Worm (Caenorhabditis elegans) whole organism, late embryonic: ENCODE data around the gene pat-4.

Experiments
- C38D4.7 ChIP-seq: fragments of 200-800 bp; sonication (Bioruptor generic); optimal IDR thresholded peaks from 2 replicates; lab custom pipeline; 2018; ENCODE audit warnings: mild to moderate bottlenecking, missing genetic modification characterization, moderate library complexity, missing compliant biosample characterization
- K02D7.2 ChIP-seq: sonication (generic microtip); optimal IDR thresholded peaks from 2 replicates; lab custom pipeline; 2017; ENCODE audit warnings: mild to moderate bottlenecking, missing genetic modification characterization, missing compliant biosample characterization
- Y22D7AL.16 ChIP-seq: sonication (generic microtip); optimal IDR thresholded peaks from 2 replicates; lab custom pipeline; 2016; ENCODE audit warnings: missing genetic modification characterization, missing compliant biosample characterization
- ama-1 ChIP-seq: fragments of 150-350 bp; optimal IDR thresholded peaks from 2 replicates; lab custom pipeline; 2014
- ceh-14 ChIP-seq: sonication (generic microtip); optimal IDR thresholded peaks from 2 replicates; lab custom pipeline; 2016; ENCODE audit warnings: missing genotype, missing genetic modification characterization, missing compliant biosample characterization
- ceh-30 ChIP-seq: fragments of 150-350 bp; optimal IDR thresholded peaks from 2 replicates; lab custom pipeline; 2014; ENCODE audit warnings: missing biosample characterization, missing genetic modification characterization
- ceh-31 ChIP-seq: sonication (generic microtip); optimal IDR thresholded peaks from 2 replicates; lab custom pipeline; 2016; ENCODE audit warnings: missing genetic modification characterization, missing compliant biosample characterization
- dmd-4 ChIP-seq: sonication (generic microtip); optimal IDR thresholded peaks from 2 replicates; lab custom pipeline; 2016; ENCODE audit warnings: borderline replicate concordance, missing genetic modification characterization, missing compliant biosample characterization
- dve-1 ChIP-seq: sonication (generic microtip); optimal IDR thresholded peaks from 2 replicates; lab custom pipeline; 2017; ENCODE audit warnings: antibody characterized with exemption, mild to moderate bottlenecking, missing genetic modification characterization, missing compliant biosample characterization
- gmeb-2 ChIP-seq: sonication (generic microtip); optimal IDR thresholded peaks from 2 replicates; lab custom pipeline; 2016; ENCODE audit warnings: missing genetic modification characterization, inconsistent platforms, missing compliant biosample characterization
- hlh-15 ChIP-seq: sonication (generic microtip); optimal IDR thresholded peaks from 2 replicates; lab custom pipeline; 2016; ENCODE audit warnings: missing genetic modification characterization, missing compliant biosample characterization
- lim-6 ChIP-seq: sonication (generic microtip); optimal IDR thresholded peaks from 2 replicates; lab custom pipeline; 2016; ENCODE audit warnings: missing genetic modification characterization, missing compliant biosample characterization
- nfya-1 ChIP-seq: sonication (generic microtip); optimal IDR thresholded peaks from 2 replicates; lab custom pipeline; 2017; ENCODE audit warnings: missing genetic modification characterization, mild to moderate bottlenecking, missing compliant biosample characterization, antibody characterized with exemption, moderate library complexity
- nhr-232 ChIP-seq: sonication (generic microtip); optimal IDR thresholded peaks from 2 replicates; lab custom pipeline; 2016; ENCODE audit warnings: missing genetic modification characterization, missing compliant biosample characterization
- pax-1 ChIP-seq: fragments of 150-350 bp; optimal IDR thresholded peaks from 2 replicates; lab custom pipeline; 2014; ENCODE audit warnings: missing biosample characterization, missing genetic modification characterization
- pha-4 ChIP-seq: fragments of 150-350 bp; optimal IDR thresholded peaks from 2 replicates; lab custom pipeline; 2018; ENCODE audit warnings: missing biosample characterization, missing genetic modification reagents, missing genetic modification characterization
- pqm-1 ChIP-seq: sonication (generic microtip); optimal IDR thresholded peaks from 2 replicates; lab custom pipeline; 2016; ENCODE audit warnings: missing genetic modification characterization, missing compliant biosample characterization
- rnt-1 ChIP-seq: sonication (generic microtip); optimal IDR thresholded peaks from 2 replicates; lab custom pipeline; 2016; ENCODE audit warnings: missing genetic modification characterization, missing compliant biosample characterization
- sox-2 ChIP-seq: fragments of 200-800 bp; sonication (Bioruptor generic); IDR thresholded peaks from 2 replicates; pipeline ENCODE4 v1.3.6; 2022; ENCODE audit warnings: missing genetic modification reagents, missing genetic modification characterization, missing compliant biosample characterization
- sox-4 ChIP-seq: sonication (generic microtip); optimal IDR thresholded peaks from 2 replicates; lab custom pipeline; 2017; ENCODE audit warnings: mild to moderate bottlenecking, missing genetic modification characterization, inconsistent platforms, missing compliant biosample characterization
- tbx-2 ChIP-seq: sonication (generic microtip); optimal IDR thresholded peaks from 2 replicates; lab custom pipeline; 2016; ENCODE audit warnings: missing genetic modification characterization, missing compliant biosample characterization
- tbx-7 ChIP-seq: sonication (generic microtip); optimal IDR thresholded peaks from 2 replicates; lab custom pipeline; 2016; ENCODE audit warnings: missing genotype, missing genetic modification characterization, missing compliant biosample characterization
- ttx-3 ChIP-seq: sonication (generic microtip); optimal IDR thresholded peaks from 2 replicates; lab custom pipeline; 2016; ENCODE audit warnings: missing genetic modification reagents, missing genetic modification characterization, missing compliant biosample characterization
- unc-55 ChIP-seq: sonication (generic microtip); optimal IDR thresholded peaks from 2 replicates; lab custom pipeline; 2017; ENCODE audit warnings: missing biosample characterization, missing genetic modification reagents, missing genetic modification characterization
- unc-86 ChIP-seq: sonication (generic microtip); optimal IDR thresholded peaks from 2 replicates; lab custom pipeline; 2016; ENCODE audit warnings: missing genetic modification characterization, missing compliant biosample characterization
- zip-5 ChIP-seq: sonication (generic microtip); optimal IDR thresholded peaks from 2 replicates; lab custom pipeline; 2016; ENCODE audit warnings: missing genetic modification characterization, missing compliant biosample characterization
- ztf-16 ChIP-seq: sonication (generic microtip); optimal IDR thresholded peaks from 2 replicates; lab custom pipeline; 2017; ENCODE audit warnings: missing genetic modification characterization, missing compliant biosample characterization

pat-4 gene

ce11 chrIII:53696-54095 lies 40.9 kb downstream of the pat-4 start:
- no peak for TF ChIP-seq ttx-3 (tag; lab: Kevin White, UChicago)

ce11 chrIII:51622-52021 lies 43.0 kb downstream of the pat-4 start:
- TF ChIP-seq nfya-1 (tag; lab: Kevin White, UChicago), result no peak

- TF ChIP-seq unc-55 (GFP tag; lab: Kevin White, UChicago) (no peak), hlh-15 (no peak), Y22D7AL.16 (tag; lab: Kevin White, UChicago) (no peak)
Measured at ce11 chrIII:50418-50817, 44.2 kb downstream of the pat-4 start.

ce11 chrIII:49064-49463 lies 45.5 kb downstream of the pat-4 start:
- TF ChIP-seq rnt-1 (no peak), ama-1 (no peak), lim-6 (tag; lab: Kevin White, UChicago) (no peak)

- TF ChIP-seq ceh-14 (no peak), unc-86 (tag; lab: Kevin White, UChicago) (peak; percentile 24), K02D7.2 (tag; lab: Kevin White, UChicago) (no peak)
Measured at ce11 chrIII:48329-48728, 46.3 kb downstream of the pat-4 start.

- TF ChIP-seq C38D4.7, result no peak
- TF ChIP-seq nhr-232 (tag; lab: Kevin White, UChicago), result no peak
- TF ChIP-seq pqm-1 (tag; lab: Kevin White, UChicago), result no peak
- TF ChIP-seq tbx-2 (tag; lab: Kevin White, UChicago), result no peak
- no peak for TF ChIP-seq gmeb-2 (tag; lab: Kevin White, UChicago)
Measured at ce11 chrIII:42725-43124, 51.9 kb downstream of the pat-4 start.

- TF ChIP-seq zip-5, result no peak
- TF ChIP-seq pha-4, result no peak
- TF ChIP-seq sox-2, result no peak
- TF ChIP-seq sox-4, result no peak
- TF ChIP-seq ztf-16 (tag; lab: Kevin White, UChicago), result no peak
- no peak for TF ChIP-seq rnt-1
- TF ChIP-seq nhr-232 (tag; lab: Kevin White, UChicago), result no peak
- TF ChIP-seq dmd-4 (tag; lab: Kevin White, UChicago), result no peak
- TF ChIP-seq unc-55 (GFP tag; lab: Kevin White, UChicago), result no peak
- TF ChIP-seq lim-6 (tag; lab: Kevin White, UChicago), result no peak
- no peak for TF ChIP-seq ceh-30 (tag; lab: Kevin White, UChicago)
Measured at ce11 chrIII:41484-41883, 53.1 kb downstream of the pat-4 start.

- TF ChIP-seq zip-5 (no peak), K02D7.2 (tag; lab: Kevin White, UChicago) (no peak), dve-1 (tag; lab: Kevin White, UChicago) (no peak), tbx-7 (tag; lab: Kevin White, UChicago) (no peak)
Measured at ce11 chrIII:40580-41113, 54.0 kb downstream of the pat-4 start, which contains the start of gene col-88. col-88 (plus strand) TSS chrIII:41063.

- TF ChIP-seq pax-1 (tag; lab: Kevin White, UChicago) (no peak), ceh-31 (tag; lab: Kevin White, UChicago) (peak; percentile 26)
Measured at ce11 chrIII:39516-39915, 55.1 kb downstream of the pat-4 start.
